Fruit fly (Drosophila melanogaster): ENCODE results near the gene CG7420.

CG7420 gene

DNA sequence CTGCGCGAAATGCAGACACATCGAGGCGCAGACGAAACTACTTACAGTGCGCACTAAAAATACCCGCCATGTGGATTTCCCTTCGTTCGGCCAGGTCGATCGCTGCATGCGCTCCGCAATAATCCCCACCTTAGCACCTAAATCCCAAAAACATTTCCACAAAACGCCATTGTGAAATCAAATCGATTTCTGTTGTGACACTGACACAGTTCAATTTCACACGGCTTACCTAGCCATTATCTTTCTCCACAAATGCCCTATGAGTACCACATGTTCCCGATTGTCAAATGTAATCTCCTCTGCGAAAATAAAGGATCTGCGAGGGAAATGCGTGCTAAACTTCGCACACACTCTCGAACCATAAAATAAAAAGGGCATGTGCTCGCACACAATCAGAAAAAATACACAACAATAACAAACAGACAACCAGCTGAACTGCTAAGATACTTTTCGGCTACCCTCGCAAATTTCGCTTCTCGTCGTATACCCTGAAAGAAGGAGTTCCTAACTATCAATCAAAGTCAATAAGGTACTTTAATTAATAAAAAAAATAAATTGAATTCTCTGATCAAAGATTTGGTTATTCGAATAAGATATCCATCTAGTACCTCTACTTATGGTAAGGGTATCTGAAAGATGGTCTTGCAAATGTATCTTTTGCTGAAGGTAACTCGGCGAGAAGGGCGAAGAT, 16.6 kb downstream of the CG7420 start (continued):
- no peak for TF ChIP-seq fd102C (GFP tag; optimal IDR thresholded peaks at IDR 0.05)

DNA sequence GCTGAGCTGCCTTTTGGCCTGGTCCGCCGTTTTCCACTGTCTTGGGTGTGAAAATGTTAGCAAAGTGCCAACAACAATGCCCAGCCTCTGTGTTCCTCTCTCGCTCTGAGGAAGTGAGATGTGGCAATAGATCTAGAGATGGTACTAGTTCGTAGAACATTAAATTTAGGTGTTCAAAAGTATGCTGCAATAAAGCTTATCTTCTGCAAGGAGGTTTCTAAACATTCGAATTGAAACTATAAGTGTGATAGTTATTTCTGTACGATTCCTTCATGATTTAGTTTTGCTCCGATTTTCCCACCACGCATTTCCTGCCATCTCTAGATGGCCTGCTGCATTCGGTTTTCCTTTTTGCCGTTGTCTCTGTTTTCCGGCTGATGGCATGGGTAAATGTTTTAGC, 24.2 kb downstream of the CG7420 start:
- TF ChIP-seq CG32532 (GFP tag; IDR thresholded peaks at IDR 0.05) (peak; percentile 33; the same call in 1 of the 2 replicates), CG14860 (GFP tag; IDR thresholded peaks at IDR 0.05; ENCODE audit: partially characterized antibody) (0 out of 3 replicates have a peak, but pooled peaks have one; percentile 17), CG2712 (tag; optimal IDR thresholded peaks at IDR 0.05) (peak; percentile 35), BEAF-32 (GFP tag; optimal IDR thresholded peaks at IDR 0.05) (peak; percentile 23), ash1 (GFP tag; optimal IDR thresholded peaks at IDR 0.05) (no peak), prd (optimal IDR thresholded peaks at IDR 0.05) (no peak), prd (GFP tag; IDR thresholded peaks at IDR 0.05) (peak; percentile 74), CG12391 (tag; optimal IDR thresholded peaks at IDR 0.05) (peak; percentile 9), zen (tag; optimal IDR thresholded peaks at IDR 0.05) (peak; percentile 9), sens (GFP tag) (peak; percentile 80), CG4404 (GFP tag; IDR thresholded peaks at IDR 0.05) (peak; percentile 48), lola (GFP tag; optimal IDR thresholded peaks at IDR 0.05) (peak in 1 of 3 experiments; percentile 3), Xrp1 (GFP tag; IDR thresholded peaks at IDR 0.05) (0 out of 2 replicates have a peak, but pooled peaks have one; percentile 12), CG11456 (GFP tag; IDR thresholded peaks at IDR 0.05) (0 out of 3 replicates have a peak, but pooled peaks have one; percentile 32), D (optimal IDR thresholded peaks at IDR 0.05) (peak; percentile 36), D (GFP tag; optimal IDR thresholded peaks at IDR 0.05) (no peak), CG3281 (GFP tag; optimal IDR thresholded peaks at IDR 0.05) (no peak), trem (tag; optimal IDR thresholded peaks at IDR 0.05) (no peak), br (optimal IDR thresholded peaks at IDR 0.05) (no peak), CG17612 (GFP tag; IDR thresholded peaks at IDR 0.05) (peak; percentile 62; the same call in 1 of the 2 replicates), emc (GFP tag; optimal IDR thresholded peaks at IDR 0.05) (no peak), CG17328 (GFP tag; IDR thresholded peaks at IDR 0.05) (0 out of 2 replicates have a peak, but pooled peaks have one; percentile 6), psq (GFP tag; optimal IDR thresholded peaks at IDR 0.05) (no peak), CG1024 (GFP tag; IDR thresholded peaks at IDR 0.05) (no peak), row (GFP tag; IDR thresholded peaks at IDR 0.05) (0 out of 3 replicates have a peak, but pooled peaks have one; percentile 14), Sry-δ (GFP tag; optimal IDR thresholded peaks at IDR 0.05) (peak; percentile 57), CG18599 (GFP tag; optimal IDR thresholded peaks at IDR 0.05) (peak; percentile 0), CG10959 (GFP tag; IDR thresholded peaks at IDR 0.05) (no peak), nerfin-2 (GFP tag; IDR thresholded peaks at IDR 0.05; ENCODE audit: partially characterized antibody) (no peak), Atf-2 (GFP tag; optimal IDR thresholded peaks at IDR 0.05) (no peak), CG9727 (GFP tag; optimal IDR thresholded peaks at IDR 0.05) (peak; percentile 17), stwl (tag; optimal IDR thresholded peaks at IDR 0.05) (peak; percentile 26), cad (GFP tag; optimal IDR thresholded peaks at IDR 0.05) (no peak), CG8290 (GFP tag; optimal IDR thresholded peaks at IDR 0.05) (peak; percentile 12), CG8290 (tag; optimal IDR thresholded peaks at IDR 0.05) (peak in 1 of 2 experiments; percentile 14)

DNA sequence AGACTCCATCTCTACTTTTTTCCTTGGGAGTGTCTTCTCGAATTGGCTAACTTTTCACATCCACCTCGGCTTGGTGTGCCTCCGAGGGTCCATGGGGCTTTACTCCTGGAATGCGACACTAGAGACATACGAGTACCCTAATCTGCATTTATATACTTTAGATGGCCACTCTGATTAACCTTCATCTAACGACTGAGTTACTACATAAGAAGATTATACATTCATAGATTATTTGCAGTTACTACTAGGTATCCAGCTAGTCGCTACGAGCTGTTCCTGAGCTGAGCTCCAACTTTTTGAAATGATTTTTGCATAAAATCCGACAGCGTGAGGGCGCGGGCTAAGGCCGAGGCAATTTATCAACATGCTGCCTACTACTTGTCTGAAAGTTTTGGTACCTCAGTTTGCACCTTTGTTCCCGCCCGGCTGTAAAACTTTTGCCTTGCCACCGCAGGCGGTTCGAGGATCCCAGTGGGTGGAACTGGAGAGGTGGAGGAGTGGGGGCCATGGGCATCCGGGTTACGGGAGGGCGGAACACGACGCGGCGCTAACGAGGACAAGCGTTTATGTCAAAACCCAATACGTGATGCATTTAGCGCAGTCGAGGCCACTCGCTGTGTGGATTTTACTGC, 25.7 kb downstream of the CG7420 start:
- TF ChIP-seq Med (GFP tag) (peak; percentile 63), CG11093 (GFP tag; IDR thresholded peaks at IDR 0.05) (0 out of 3 replicates have a peak, but pooled peaks have one; percentile 29), Ets65A (GFP tag) (peak; percentile 71), gcm2 (GFP tag; optimal IDR thresholded peaks at IDR 0.05) (no peak)

Data from whole organism, embryonic.